Fruit fly (Drosophila melanogaster): ENCODE results near the gene Ssadh.

DNA sequence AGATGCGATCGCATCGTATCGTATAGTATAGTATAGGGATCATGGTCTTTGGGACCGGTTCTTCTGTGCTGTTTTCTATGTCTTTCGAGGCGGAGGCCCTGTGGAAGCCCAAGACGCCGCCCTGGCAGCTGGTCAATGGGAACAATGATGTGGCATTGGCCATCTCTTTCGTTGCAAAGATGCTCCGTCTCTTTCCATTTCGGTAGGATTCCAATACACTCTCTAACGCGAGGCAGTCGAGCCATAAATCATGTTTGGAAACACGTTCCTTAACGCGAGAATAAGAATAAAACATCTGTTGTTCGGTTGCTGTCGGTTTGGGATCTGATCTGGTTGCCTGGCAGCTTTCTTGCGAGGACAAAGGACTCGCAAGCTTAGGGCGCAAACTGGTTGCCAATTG is 1.9 kb upstream of the Ssadh start:
- TF ChIP-seq Hr78 (GFP tag; optimal IDR thresholded peaks at IDR 0.05) = no peak
- no peak for TF ChIP-seq Rel (GFP tag; optimal IDR thresholded peaks at IDR 0.05)
- TF ChIP-seq Rel (tag; optimal IDR thresholded peaks at IDR 0.05) = no peak
- no peak for TF ChIP-seq Dif (GFP tag; optimal IDR thresholded peaks at IDR 0.05; ENCODE audit: partially characterized antibody)
- no peak for TF ChIP-seq br (GFP tag; optimal IDR thresholded peaks at IDR 0.05)
- TF ChIP-seq pan (optimal IDR thresholded peaks at IDR 0.05) = no peak
- no peak for TF ChIP-seq GATAd (GFP tag; optimal IDR thresholded peaks at IDR 0.05)

Measured in whole organism, wandering third instar larva.